Fruit fly (Drosophila melanogaster): ENCODE results near the gene stg.

DNA sequence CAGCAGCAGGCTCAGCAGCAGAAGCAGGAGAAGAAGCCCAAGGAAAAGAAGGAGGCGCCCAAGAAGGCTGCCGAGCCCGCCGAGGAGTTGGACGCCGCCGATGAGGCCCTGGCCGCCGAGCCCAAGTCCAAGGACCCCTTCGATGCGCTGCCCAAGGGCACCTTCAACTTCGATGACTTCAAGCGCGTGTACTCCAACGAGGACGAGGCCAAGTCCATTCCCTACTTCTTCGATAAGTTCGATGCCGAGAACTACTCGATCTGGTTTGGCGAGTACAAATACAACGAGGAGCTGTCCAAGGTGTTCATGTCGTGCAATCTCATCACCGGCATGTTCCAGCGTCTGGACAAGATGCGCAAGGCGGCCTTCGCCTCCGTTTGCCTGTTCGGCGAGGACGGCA, 34.4 kb downstream of the stg start:
- TF ChIP-seq CG8478 (optimal IDR thresholded peaks at IDR 0.05), result no peak
- TF ChIP-seq CTCF (optimal IDR thresholded peaks at IDR 0.05), result no peak

Data from S2 (cell line).